Worm (Caenorhabditis elegans) whole organism, young adult: ENCODE results near the gene F13A2.5.

ENCODE experiments used
- B0035.1 ChIP-seq: sonication (generic microtip); optimal IDR thresholded peaks from 2 replicates; lab custom pipeline; 2016; ENCODE audit warnings: missing genetic modification characterization, mild to moderate bottlenecking, missing compliant biosample characterization, missing genotype, missing genetic modification reagents
- B0261.1 ChIP-seq: sonication (generic microtip); optimal IDR thresholded peaks from 2 replicates; lab custom pipeline; 2016; ENCODE audit warnings: mild to moderate bottlenecking, missing genetic modification characterization, moderate library complexity, missing compliant biosample characterization
- C17E4.6 ChIP-seq: fragments of 200-800 bp; sonication (Bioruptor generic); IDR thresholded peaks from 2 replicates; pipeline ENCODE4 v1.3.6; 2022; ENCODE audit warnings: missing genetic modification reagents, missing genetic modification characterization, missing compliant biosample characterization
- F52B5.7 ChIP-seq: sonication (generic microtip); optimal IDR thresholded peaks from 2 replicates; lab custom pipeline; 2016; ENCODE audit warnings: mild to moderate bottlenecking, missing genetic modification characterization, missing compliant biosample characterization
- F55B11.4 ChIP-seq: sonication (generic microtip); optimal IDR thresholded peaks from 2 replicates; lab custom pipeline; 2016; ENCODE audit warnings: missing compliant biosample characterization, missing genetic modification characterization, borderline replicate concordance; ENCODE audit not compliant: insufficient read depth
- F57C9.4 ChIP-seq: sonication (generic microtip); optimal IDR thresholded peaks from 2 replicates; lab custom pipeline; 2017; ENCODE audit warnings: mild to moderate bottlenecking, missing genetic modification characterization, missing compliant biosample characterization
- K12H6.12 ChIP-seq: fragments of 200-800 bp; sonication (Bioruptor generic); optimal IDR thresholded peaks from 2 replicates; lab custom pipeline; 2018; ENCODE audit warnings: mild to moderate bottlenecking, missing genetic modification characterization, missing compliant biosample characterization
- Y53G8AR.9 ChIP-seq: fragments of 200-800 bp; sonication (Bioruptor generic); conservative IDR thresholded peaks from 2 replicates; pipeline ENCODE4 v1.3.6; 2022; ENCODE audit warnings: missing genetic modification reagents, missing genetic modification characterization, missing compliant biosample characterization
- Y79H2A.3 ChIP-seq: fragments of 200-800 bp; sonication (Bioruptor generic); conservative IDR thresholded peaks from 2 replicates; pipeline ENCODE4 v1.3.6; 2022; ENCODE audit warnings: missing genetic modification reagents, missing genetic modification characterization, missing compliant biosample characterization
- Y95B8A.8 ChIP-seq: fragments of 200-800 bp; sonication (Bioruptor generic); IDR thresholded peaks from 2 replicates; pipeline ENCODE4 v1.3.6; 2022; ENCODE audit warnings: missing genetic modification reagents, missing genetic modification characterization, missing compliant biosample characterization
- ZK185.1 ChIP-seq: sonication (generic microtip); optimal IDR thresholded peaks from 2 replicates; lab custom pipeline; 2016; ENCODE audit warnings: mild to moderate bottlenecking, missing genetic modification characterization, missing compliant biosample characterization; ENCODE audit not compliant: poor library complexity, severe bottlenecking
- akir-1 ChIP-seq: fragments of 200-800 bp; sonication (Bioruptor generic); optimal IDR thresholded peaks from 2 replicates; lab custom pipeline; 2018; ENCODE audit warnings: mild to moderate bottlenecking, missing genetic modification characterization, moderate library complexity, missing compliant biosample characterization
- ama-1 ChIP-seq, 3 experiments: fragments of 150-350 bp in 1 of 3; sonication (generic microtip) in 2 of 3; optimal IDR thresholded peaks; 2 replicates each; lab custom pipeline; 2014 to 2018; ENCODE audit warnings: missing biosample characterization in 2 of 3, missing genetic modification characterization in 2 of 3, missing genetic modification reagents in 2 of 3
- aptf-2 ChIP-seq: fragments of 200-800 bp; sonication (Bioruptor generic); conservative IDR thresholded peaks from 2 replicates; pipeline ENCODE4 v1.3.6; 2022; ENCODE audit warnings: missing genetic modification reagents, missing genetic modification characterization, missing compliant biosample characterization
- athp-1 ChIP-seq: sonication (generic microtip); optimal IDR thresholded peaks from 2 replicates; lab custom pipeline; 2017; ENCODE audit warnings: mild to moderate bottlenecking, missing genetic modification characterization, missing compliant biosample characterization
- bed-1 ChIP-seq: fragments of 200-800 bp; sonication (Bioruptor generic); IDR thresholded peaks from 2 replicates; pipeline ENCODE4 v1.3.6; 2022; ENCODE audit warnings: missing genetic modification reagents, missing genetic modification characterization, missing compliant biosample characterization
- cebp-2 ChIP-seq: fragments of 200-800 bp; sonication (Bioruptor generic); IDR thresholded peaks from 2 replicates; pipeline ENCODE4 v1.3.6; 2022; ENCODE audit warnings: missing genetic modification characterization, missing compliant biosample characterization
- ceh-79 ChIP-seq: sonication (generic microtip); optimal IDR thresholded peaks from 2 replicates; lab custom pipeline; 2017; ENCODE audit warnings: mild to moderate bottlenecking, missing genetic modification characterization, missing compliant biosample characterization
- chd-7 ChIP-seq: sonication (generic microtip); optimal IDR thresholded peaks from 2 replicates; lab custom pipeline; 2016; ENCODE audit warnings: mild to moderate bottlenecking, missing genetic modification characterization, moderate library complexity, missing compliant biosample characterization
- dox-1 ChIP-seq: fragments of 200-800 bp; sonication (Bioruptor generic); IDR thresholded peaks from 2 replicates; pipeline ENCODE4 v1.3.6; 2022; ENCODE audit warnings: missing genetic modification reagents, missing genetic modification characterization, missing compliant biosample characterization
- dpl-1 ChIP-seq: fragments of 150-350 bp; optimal IDR thresholded peaks from 2 replicates; lab custom pipeline; 2014; ENCODE audit warnings: missing biosample characterization, missing genetic modification reagents, missing genetic modification characterization
- efl-1 ChIP-seq: fragments of 150-350 bp; optimal IDR thresholded peaks from 2 replicates; lab custom pipeline; 2014; ENCODE audit warnings: missing biosample characterization, missing genetic modification reagents, missing genetic modification characterization
- egrh-3 ChIP-seq: fragments of 200-800 bp; sonication (Bioruptor generic); IDR thresholded peaks from 2 replicates; pipeline ENCODE4 v1.3.6; 2022; ENCODE audit warnings: missing genetic modification reagents, missing genetic modification characterization, missing compliant biosample characterization
- ets-4 ChIP-seq: fragments of 200-800 bp; sonication (Bioruptor generic); optimal IDR thresholded peaks from 2 replicates; lab custom pipeline; 2018; ENCODE audit warnings: mild to moderate bottlenecking, missing genetic modification characterization, missing compliant biosample characterization
- him-1 ChIP-seq: sonication (generic microtip); optimal IDR thresholded peaks from 2 replicates; lab custom pipeline; 2016; ENCODE audit warnings: missing genotype, missing genetic modification reagents, missing genetic modification characterization, missing compliant biosample characterization
- hlh-12 ChIP-seq: sonication (generic microtip); optimal IDR thresholded peaks from 2 replicates; lab custom pipeline; 2016; ENCODE audit warnings: missing genetic modification characterization, missing compliant biosample characterization
- hmg-20 ChIP-seq: fragments of 200-800 bp; sonication (Bioruptor generic); IDR thresholded peaks from 2 replicates; pipeline ENCODE4 v1.3.6; 2022; ENCODE audit warnings: missing genetic modification reagents, missing genetic modification characterization, missing compliant biosample characterization
- let-526 ChIP-seq: fragments of 200-800 bp; sonication (Bioruptor generic); IDR thresholded peaks from 2 replicates; pipeline ENCODE4 v1.3.6; 2022; ENCODE audit warnings: missing genetic modification reagents, missing genetic modification characterization, missing compliant biosample characterization
- lin-35 ChIP-seq, 3 experiments: fragments of 150-350 bp in 2 of 3; sonication (generic microtip) in 1 of 3; optimal IDR thresholded peaks; 2 replicates each; lab custom pipeline; 2014 to 2018; ENCODE audit warnings: missing biosample characterization in 3 of 3, missing genetic modification characterization in 3 of 3, missing genetic modification reagents in 3 of 3
- lir-1 ChIP-seq: fragments of 200-800 bp; sonication (Bioruptor generic); conservative IDR thresholded peaks from 2 replicates; pipeline ENCODE4 v1.3.6; 2022; ENCODE audit warnings: missing genetic modification reagents, missing genetic modification characterization, missing compliant biosample characterization
- madf-10 ChIP-seq: sonication (generic microtip); optimal IDR thresholded peaks from 2 replicates; lab custom pipeline; 2016; ENCODE audit warnings: mild to moderate bottlenecking, missing genetic modification characterization, missing compliant biosample characterization
- mcd-1 ChIP-seq: fragments of 200-800 bp; sonication (Bioruptor generic); IDR thresholded peaks from 2 replicates; pipeline ENCODE4 v1.3.6; 2022; ENCODE audit warnings: missing genetic modification reagents, missing genetic modification characterization, missing compliant biosample characterization
- nfya-1 ChIP-seq: sonication (generic microtip); optimal IDR thresholded peaks from 2 replicates; lab custom pipeline; 2017; ENCODE audit warnings: antibody characterized with exemption, missing compliant biosample characterization, missing genetic modification characterization, borderline replicate concordance; ENCODE audit not compliant: insufficient read depth
- nfya-2 ChIP-seq: fragments of 200-800 bp; sonication (Bioruptor generic); IDR thresholded peaks from 2 replicates; pipeline ENCODE4 v1.3.6; 2022; ENCODE audit warnings: missing genetic modification reagents, missing genetic modification characterization, missing compliant biosample characterization
- rec-8 ChIP-seq, 2 experiments: sonication (generic microtip); optimal IDR thresholded peaks; 2 replicates each; lab custom pipeline; 2016; ENCODE audit warnings: mild to moderate bottlenecking in 2 of 2, missing genetic modification characterization in 2 of 2, missing genetic modification reagents in 2 of 2, missing genotype in 2 of 2, missing biosample characterization in 1 of 2, missing compliant biosample characterization in 1 of 2, moderate library complexity in 1 of 2
- rpc-1 ChIP-seq, 2 experiments: fragments of 150-350 bp in 1 of 2; sonication (generic microtip) in 1 of 2; optimal IDR thresholded peaks; 2 replicates each; lab custom pipeline; 2014 to 2018; ENCODE audit warnings: missing biosample characterization in 1 of 2, missing genetic modification characterization in 1 of 2, missing genetic modification reagents in 1 of 2, missing genotype in 1 of 2
- sea-2 ChIP-seq: fragments of 200-800 bp; sonication (Bioruptor generic); IDR thresholded peaks from 2 replicates; pipeline ENCODE4 v1.3.6; 2022; ENCODE audit warnings: missing genetic modification characterization, missing compliant biosample characterization
- snpc-1.1 ChIP-seq: sonication (generic microtip); optimal IDR thresholded peaks from 2 replicates; lab custom pipeline; 2017; ENCODE audit warnings: missing genetic modification characterization, mild to moderate bottlenecking, missing compliant biosample characterization, antibody characterized with exemption, moderate library complexity, missing genotype, missing genetic modification reagents; ENCODE audit not compliant: insufficient read depth
- snpc-1.3 ChIP-seq: sonication (generic microtip); optimal IDR thresholded peaks from 2 replicates; lab custom pipeline; 2017; ENCODE audit warnings: missing genetic modification characterization, mild to moderate bottlenecking, missing compliant biosample characterization, antibody characterized with exemption, moderate library complexity, missing genotype, missing genetic modification reagents; ENCODE audit not compliant: insufficient read depth
- sptf-2 ChIP-seq: fragments of 200-800 bp; sonication (Bioruptor generic); optimal IDR thresholded peaks from 2 replicates; lab custom pipeline; 2018; ENCODE audit warnings: mild to moderate bottlenecking, missing genetic modification characterization, missing compliant biosample characterization
- tlf-1 ChIP-seq: fragments of 200-800 bp; sonication (Bioruptor generic); optimal IDR thresholded peaks from 2 replicates; lab custom pipeline; 2018; ENCODE audit warnings: mild to moderate bottlenecking, missing genetic modification characterization, missing compliant biosample characterization
- xnd-1 ChIP-seq: sonication (generic microtip); optimal IDR thresholded peaks from 2 replicates; lab custom pipeline; 2016; ENCODE audit warnings: missing genotype, missing genetic modification reagents, missing genetic modification characterization, missing compliant biosample characterization
- zfh-2 ChIP-seq: fragments of 200-800 bp; sonication (Bioruptor generic); conservative IDR thresholded peaks from 2 replicates; pipeline ENCODE4 v1.3.6; 2022; ENCODE audit warnings: missing genetic modification reagents, missing genetic modification characterization, missing compliant biosample characterization
- ztf-18 ChIP-seq: sonication (generic microtip); optimal IDR thresholded peaks from 2 replicates; lab custom pipeline; 2016; ENCODE audit warnings: missing genotype, mild to moderate bottlenecking, missing genetic modification characterization, missing compliant biosample characterization
- ztf-26 ChIP-seq: sonication (generic microtip); optimal IDR thresholded peaks from 2 replicates; lab custom pipeline; 2017; ENCODE audit warnings: missing genetic modification characterization, missing compliant biosample characterization
- ztf-6 ChIP-seq: fragments of 200-800 bp; sonication (Bioruptor generic); IDR thresholded peaks from 2 replicates; pipeline ENCODE4 v1.3.6; 2022; ENCODE audit warnings: missing genetic modification reagents, missing genetic modification characterization, missing compliant biosample characterization

F13A2.5 gene

ce11 chrV:4375807-4376564, 25.8 kb downstream of the F13A2.5 start, which contains the start of gene F32D1.7 (continued):
- TF ChIP-seq him-1 (peak; percentile 34), Y79H2A.3 (GFP tag; lab: Robert Waterston, UW) (no peak), ztf-26 (tag; lab: Kevin White, UChicago) (no peak), F55B11.4 (no peak), lir-1 (no peak; the same call in 1 of the 2 replicates), F52B5.7 (tag; lab: Kevin White, UChicago) (no peak), mcd-1 (GFP tag; lab: Robert Waterston, UW) (peak; percentile 53; the same call in 1 of the 2 replicates), bed-1 (no peak), ets-4 (GFP tag; lab: Kevin White, UChicago) (no peak), egrh-3 (GFP tag; lab: Robert Waterston, UW) (no peak), sptf-2 (GFP tag; lab: Kevin White, UChicago) (no peak), madf-10 (tag; lab: Kevin White, UChicago) (no peak), athp-1 (tag; lab: Kevin White, UChicago) (no peak), nfya-1 (tag; lab: Kevin White, UChicago) (no peak), C17E4.6 (no peak), B0261.1 (tag; lab: Kevin White, UChicago) (no peak), F57C9.4 (tag; lab: Kevin White, UChicago) (no peak), ztf-6 (GFP tag; lab: Robert Waterston, UW) (no peak), snpc-1.1 (tag; lab: Kevin White, UChicago) (peak; percentile 61), Y53G8AR.9 (no peak), Y95B8A.8 (GFP tag; lab: Robert Waterston, UW) (0 out of 2 replicates have a peak, but pooled peaks have one; percentile 49), K12H6.12 (tag; lab: Kevin White, UChicago) (no peak), lin-35 (GFP tag; optimal IDR thresholded peaks at IDR 0.05; lab: Kevin White, UChicago) (peak in 1 of 3 experiments; percentile 12), rec-8 (tag; optimal IDR thresholded peaks at IDR 0.05; lab: Kevin White, UChicago) (no peak), tlf-1 (GFP tag; lab: Kevin White, UChicago) (no peak), B0035.1 (no peak), zfh-2 (GFP tag; lab: Robert Waterston, UW) (peak; percentile 69), akir-1 (no peak), hmg-20 (GFP tag; lab: Robert Waterston, UW) (no peak), aptf-2 (GFP tag; lab: Robert Waterston, UW) (no peak), dpl-1 (GFP tag; lab: Kevin White, UChicago) (peak; percentile 90), cebp-2 (GFP tag; lab: Robert Waterston, UW) (no peak), ZK185.1 (tag; lab: Kevin White, UChicago) (no peak), snpc-1.3 (peak; percentile 36), chd-7 (tag; lab: Kevin White, UChicago) (no peak), dox-1 (GFP tag; lab: Robert Waterston, UW) (peak; percentile 61), rpc-1 (optimal IDR thresholded peaks at IDR 0.05; lab: Kevin White, UChicago) (no peak), rpc-1 (tag; optimal IDR thresholded peaks at IDR 0.05; lab: Kevin White, UChicago) (no peak), hlh-12 (tag; lab: Kevin White, UChicago) (no peak), nfya-2 (GFP tag; lab: Robert Waterston, UW) (no peak), let-526 (GFP tag; lab: Robert Waterston, UW) (no peak), ceh-79 (tag; lab: Kevin White, UChicago) (no peak), sea-2 (GFP tag; lab: Robert Waterston, UW) (no peak), ztf-18 (tag; lab: Kevin White, UChicago) (no peak), efl-1 (peak; percentile 95), ama-1 (optimal IDR thresholded peaks at IDR 0.05; lab: Kevin White, UChicago) (no peak), ama-1 (GFP tag; optimal IDR thresholded peaks at IDR 0.05; lab: Kevin White, UChicago) (no peak), xnd-1 (peak; percentile 93)
